Worm (Caenorhabditis elegans): ENCODE data around the gene str-5.
"Not testable (repeated sequence)": the region's sequence is repeated elsewhere in the genome, so short reads cannot be mapped to it uniquely, and the experiment has no call there.

Gene str-5

DNA sequence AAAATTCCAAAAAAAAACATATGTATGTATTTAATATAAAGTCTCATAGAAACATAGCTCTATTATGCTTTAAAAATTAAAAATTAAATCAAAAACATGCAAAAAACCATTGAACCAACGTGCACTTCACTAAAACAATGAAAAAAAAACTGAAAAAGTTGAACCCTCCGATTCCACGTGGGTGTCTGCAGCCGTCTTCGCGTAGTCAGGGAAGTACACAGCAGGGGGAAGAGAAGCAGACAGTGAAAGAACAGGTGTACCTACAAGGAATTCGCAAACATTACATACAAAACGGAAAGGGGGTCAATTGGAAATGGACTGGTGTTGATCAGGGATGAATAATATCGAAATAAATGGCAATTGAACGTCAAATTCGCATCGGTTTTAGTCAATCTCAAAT is 20.9 kb downstream of the str-5 start:
- TF ChIP-seq klf-2 (GFP tag; conservative IDR thresholded peaks at IDR 0.05) (no peak), flt-1 (GFP tag; IDR thresholded peaks at IDR 0.05) (no peak), ztf-23 (GFP tag; IDR thresholded peaks at IDR 0.05) (no peak), T22C8.4 (GFP tag; IDR thresholded peaks at IDR 0.05) (no peak), cog-1 (tag; optimal IDR thresholded peaks at IDR 0.05) (no peak), ref-1 (GFP tag; conservative IDR thresholded peaks at IDR 0.05) (no peak), tab-1 (GFP tag; IDR thresholded peaks at IDR 0.05) (no peak), ztf-29 (GFP tag; IDR thresholded peaks at IDR 0.05) (no peak)

DNA sequence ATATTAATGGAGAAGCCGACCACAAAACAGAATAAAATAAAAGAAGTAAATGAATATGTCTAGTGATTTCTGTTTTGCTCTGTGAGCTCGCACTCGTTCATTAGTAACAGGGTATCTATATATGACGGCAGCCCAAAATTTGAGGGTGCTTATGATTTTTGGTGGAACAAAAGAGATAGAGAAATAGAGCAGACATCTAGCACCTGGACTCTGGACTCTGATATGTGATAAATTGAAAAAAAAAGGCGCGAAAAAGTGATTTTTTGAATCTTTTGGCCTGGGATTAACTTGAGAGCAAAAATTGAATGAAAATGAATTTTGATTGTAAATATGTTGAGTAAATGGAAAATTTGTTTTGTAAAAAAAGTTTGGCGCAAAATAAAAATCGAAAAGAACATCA is 23.6 kb downstream of the str-5 start, which contains the start of gene nhr-283:
TSS of gene nhr-283 (minus strand) at position 101 of the 400 bp plus-strand sequence.
- TF ChIP-seq ref-1 (GFP tag; conservative IDR thresholded peaks at IDR 0.05), result no peak
- no peak for TF ChIP-seq cog-1 (tag; optimal IDR thresholded peaks at IDR 0.05)
- no peak for TF ChIP-seq klf-2 (GFP tag; conservative IDR thresholded peaks at IDR 0.05)

DNA sequence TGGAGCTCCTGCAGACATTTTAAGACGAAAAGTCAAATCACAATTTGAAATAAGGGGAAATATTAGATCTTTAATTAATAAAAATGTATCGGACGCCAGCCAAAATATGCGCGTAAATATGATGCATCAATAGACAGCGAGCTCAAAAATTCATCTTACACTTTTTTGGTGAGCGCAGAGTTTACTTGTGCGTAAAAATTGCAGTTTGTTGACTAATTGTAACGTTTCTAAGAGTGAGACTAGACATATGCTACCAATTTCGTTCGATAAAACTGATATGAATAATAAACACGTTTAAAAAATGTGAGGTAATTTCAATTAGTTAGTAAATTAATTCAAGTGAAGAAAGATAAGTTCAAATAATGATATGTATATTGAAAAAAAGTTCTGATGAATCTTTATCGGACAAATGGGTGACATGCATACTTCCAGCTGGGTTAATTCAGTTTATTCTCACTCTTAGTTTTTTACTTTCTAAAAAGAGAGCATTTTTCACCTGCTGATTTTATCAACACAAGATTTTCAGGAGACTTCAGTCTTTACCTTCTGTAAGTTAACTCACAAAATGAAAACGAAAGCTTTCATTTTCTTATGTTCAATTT is 26.2 kb downstream of the str-5 start, which contains the start of the genes nhr-285 and irld-52:
TSS of gene nhr-285 (minus strand) at position 101 of the 602 bp plus-strand sequence.
TSS of gene irld-52 (plus strand) at position 552 of the 602 bp plus-strand sequence.
- TF ChIP-seq flt-1 (GFP tag; IDR thresholded peaks at IDR 0.05) (no peak), cog-1 (tag; optimal IDR thresholded peaks at IDR 0.05) (no peak), tab-1 (GFP tag; IDR thresholded peaks at IDR 0.05) (no peak), ref-1 (GFP tag; conservative IDR thresholded peaks at IDR 0.05) (no peak), T22C8.4 (GFP tag; IDR thresholded peaks at IDR 0.05) (no peak), ztf-29 (GFP tag; IDR thresholded peaks at IDR 0.05) (no peak), ztf-23 (GFP tag; IDR thresholded peaks at IDR 0.05) (no peak), klf-2 (GFP tag; conservative IDR thresholded peaks at IDR 0.05) (no peak), med-1 (GFP tag; optimal IDR thresholded peaks at IDR 0.05; ENCODE audit: insufficient read depth) (no peak)

DNA sequence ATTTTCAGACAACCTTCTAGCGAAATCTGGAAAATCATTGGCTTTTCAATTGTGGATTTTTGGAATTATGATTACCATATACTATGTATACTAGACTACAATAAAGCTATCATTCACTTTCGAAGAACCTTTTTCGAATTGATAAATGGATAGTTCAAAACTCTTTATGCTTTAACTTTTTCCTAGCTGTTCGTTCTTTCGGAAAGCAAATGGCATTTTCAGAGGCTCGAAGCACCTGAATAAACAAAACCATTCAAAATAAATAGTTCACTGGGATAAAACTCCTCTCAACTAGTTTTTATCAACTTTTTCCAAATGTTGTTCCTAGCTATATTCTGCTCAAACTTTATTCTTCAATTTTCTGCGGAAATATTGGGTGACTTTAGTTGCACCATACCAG is 28.0 kb downstream of the str-5 start, which contains the start of gene T26E4.2:
TSS of gene T26E4.2 (plus strand) at position 301 of the 400 bp plus-strand sequence.
- TF ChIP-seq med-1 (GFP tag; optimal IDR thresholded peaks at IDR 0.05; ENCODE audit: insufficient read depth) (no peak), ref-1 (GFP tag; conservative IDR thresholded peaks at IDR 0.05) (no peak)

DNA sequence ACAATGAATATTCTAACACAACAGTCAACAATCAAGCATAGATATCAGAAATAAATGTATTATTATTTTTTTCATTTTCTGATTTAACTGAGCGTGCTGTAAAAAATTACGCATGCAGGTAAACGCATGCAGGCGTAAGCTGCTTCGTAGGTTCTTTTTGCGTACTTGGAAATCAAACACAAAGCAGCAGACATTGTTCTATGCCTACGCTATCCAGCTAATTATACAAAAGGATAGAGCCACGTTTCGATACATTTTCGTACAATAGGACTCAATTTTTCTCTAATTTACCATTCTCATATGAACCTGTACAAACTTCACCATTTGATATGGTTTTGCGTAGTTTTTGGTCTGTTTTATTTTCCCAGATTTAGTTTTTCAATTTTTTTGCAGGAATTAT is 29.5 kb downstream of the str-5 start, which contains the start of gene T26E4.3:
TSS of gene T26E4.3 (plus strand) at position 301 of the 400 bp plus-strand sequence.
- TF ChIP-seq flt-1 (GFP tag; IDR thresholded peaks at IDR 0.05) (no peak), cog-1 (tag; optimal IDR thresholded peaks at IDR 0.05) (no peak), med-1 (GFP tag; optimal IDR thresholded peaks at IDR 0.05; ENCODE audit: insufficient read depth) (no peak), T22C8.4 (GFP tag; IDR thresholded peaks at IDR 0.05) (no peak), ztf-23 (GFP tag; IDR thresholded peaks at IDR 0.05) (no peak), klf-2 (GFP tag; conservative IDR thresholded peaks at IDR 0.05) (no peak), ztf-29 (GFP tag; IDR thresholded peaks at IDR 0.05) (no peak), tab-1 (GFP tag; IDR thresholded peaks at IDR 0.05) (no peak), ref-1 (GFP tag; conservative IDR thresholded peaks at IDR 0.05) (no peak)

DNA sequence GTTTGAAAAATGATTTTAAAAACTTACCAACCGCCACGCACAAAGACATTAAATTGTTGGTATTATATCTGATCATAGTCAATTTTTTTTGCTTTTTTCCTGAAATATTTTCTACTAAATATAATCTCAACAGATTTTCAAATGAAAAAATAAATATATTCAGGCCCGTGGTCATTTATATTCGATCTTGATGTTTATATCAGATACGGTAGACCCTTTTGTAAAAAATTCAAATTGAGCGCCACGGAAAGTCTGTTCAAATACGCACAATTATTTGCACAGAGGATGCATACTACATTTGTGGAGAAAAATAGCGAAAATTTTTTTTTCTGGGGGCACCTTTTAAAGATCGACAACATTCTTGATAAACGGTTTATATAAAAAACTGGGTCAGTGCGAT is 39.4 kb downstream of the str-5 start, which contains the start of gene T26E4.4:
TSS of gene T26E4.4 (minus strand) at position 101 of the 400 bp plus-strand sequence.
- TF ChIP-seq ref-1 (GFP tag; conservative IDR thresholded peaks at IDR 0.05), result no peak
- TF ChIP-seq tab-1 (GFP tag; IDR thresholded peaks at IDR 0.05), result no peak
- no peak for TF ChIP-seq klf-2 (GFP tag; conservative IDR thresholded peaks at IDR 0.05)
- TF ChIP-seq med-1 (GFP tag; optimal IDR thresholded peaks at IDR 0.05; ENCODE audit: insufficient read depth), result no peak
- TF ChIP-seq ztf-23 (GFP tag; IDR thresholded peaks at IDR 0.05), result no peak
- TF ChIP-seq T22C8.4 (GFP tag; IDR thresholded peaks at IDR 0.05), result no peak
- TF ChIP-seq cog-1 (tag; optimal IDR thresholded peaks at IDR 0.05), result no peak
- TF ChIP-seq flt-1 (GFP tag; IDR thresholded peaks at IDR 0.05), result no peak

DNA sequence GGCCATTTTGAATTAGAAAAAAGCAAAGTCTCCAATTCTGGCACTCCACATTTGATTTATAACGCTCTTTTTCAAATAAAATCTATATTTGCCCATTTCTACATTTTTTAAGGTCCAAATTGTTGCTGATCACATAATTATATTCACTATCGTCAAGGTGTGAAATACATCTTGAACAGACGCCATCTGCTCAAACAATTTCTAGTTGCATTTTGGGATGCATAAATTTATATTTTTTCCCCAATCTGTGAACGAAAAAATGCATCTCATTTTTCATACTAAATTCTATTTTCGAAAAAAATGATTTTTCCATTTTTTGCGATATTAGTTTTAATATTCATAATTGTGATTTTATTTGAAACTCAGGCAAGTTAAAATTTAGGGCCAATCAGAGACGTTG is 40.2 kb downstream of the str-5 start, which contains the start of gene T26E4.7:
TSS of gene T26E4.7 (plus strand) at position 301 of the 400 bp plus-strand sequence.
- no peak for TF ChIP-seq ztf-23 (GFP tag; IDR thresholded peaks at IDR 0.05)
- TF ChIP-seq cog-1 (tag; optimal IDR thresholded peaks at IDR 0.05), result no peak
- TF ChIP-seq ztf-29 (GFP tag; IDR thresholded peaks at IDR 0.05), result no peak
- TF ChIP-seq klf-2 (GFP tag; conservative IDR thresholded peaks at IDR 0.05), result no peak
- TF ChIP-seq tab-1 (GFP tag; IDR thresholded peaks at IDR 0.05), result no peak
- TF ChIP-seq flt-1 (GFP tag; IDR thresholded peaks at IDR 0.05), result no peak
- TF ChIP-seq med-1 (GFP tag; optimal IDR thresholded peaks at IDR 0.05; ENCODE audit: insufficient read depth), result no peak
- TF ChIP-seq ref-1 (GFP tag; conservative IDR thresholded peaks at IDR 0.05), result no peak
- TF ChIP-seq T22C8.4 (GFP tag; IDR thresholded peaks at IDR 0.05), result no peak

DNA sequence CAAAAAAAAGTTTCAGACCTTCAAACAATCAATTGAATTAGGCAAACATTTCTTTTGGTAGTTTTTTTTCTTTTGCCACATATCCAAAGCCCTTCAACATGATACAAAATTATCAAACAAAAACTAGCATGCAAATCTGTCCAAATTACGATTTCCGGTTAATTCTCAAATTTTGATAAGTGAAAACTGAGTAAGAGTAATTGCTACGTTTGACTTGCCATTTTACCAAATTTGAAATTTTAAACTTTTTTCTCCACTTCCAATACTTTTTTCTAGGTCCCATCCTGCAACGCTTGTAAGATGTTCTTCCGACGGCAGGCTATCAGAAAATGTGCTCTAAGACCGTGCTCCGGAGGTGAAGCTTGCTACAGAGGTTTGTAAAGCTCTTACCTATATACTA is 43.0 kb downstream of the str-5 start, which contains the start of gene nhr-223:
TSS of gene nhr-223 (plus strand) at position 301 of the 400 bp plus-strand sequence.
- TF ChIP-seq ref-1 (GFP tag; conservative IDR thresholded peaks at IDR 0.05) (no peak), tab-1 (GFP tag; IDR thresholded peaks at IDR 0.05) (no peak)

DNA sequence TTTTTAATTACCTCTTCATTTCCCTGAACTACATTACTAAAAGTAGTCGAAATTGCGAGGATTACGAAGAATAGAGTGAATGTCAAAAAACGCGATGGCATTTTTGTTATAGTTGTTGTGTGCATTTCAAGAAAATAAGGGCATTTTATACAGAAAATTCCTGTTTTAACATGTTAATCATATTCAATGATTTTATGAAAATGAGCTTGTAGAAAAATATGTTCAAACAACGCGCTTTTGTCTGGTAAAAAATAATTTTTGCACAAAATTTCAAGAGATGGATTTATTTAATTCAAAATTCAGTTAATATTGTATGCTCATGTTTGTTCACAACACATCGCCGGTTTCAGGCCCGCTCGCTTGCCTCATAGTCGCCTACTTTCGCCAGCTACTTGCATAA is 45.1 kb downstream of the str-5 start, which contains the start of gene T26E4.10:
TSS of gene T26E4.10 (minus strand) at position 101 of the 400 bp plus-strand sequence.
- TF ChIP-seq flt-1 (GFP tag; IDR thresholded peaks at IDR 0.05), result no peak
- TF ChIP-seq ztf-23 (GFP tag; IDR thresholded peaks at IDR 0.05), result no peak
- TF ChIP-seq tab-1 (GFP tag; IDR thresholded peaks at IDR 0.05), result no peak
- no peak for TF ChIP-seq klf-2 (GFP tag; conservative IDR thresholded peaks at IDR 0.05)

DNA sequence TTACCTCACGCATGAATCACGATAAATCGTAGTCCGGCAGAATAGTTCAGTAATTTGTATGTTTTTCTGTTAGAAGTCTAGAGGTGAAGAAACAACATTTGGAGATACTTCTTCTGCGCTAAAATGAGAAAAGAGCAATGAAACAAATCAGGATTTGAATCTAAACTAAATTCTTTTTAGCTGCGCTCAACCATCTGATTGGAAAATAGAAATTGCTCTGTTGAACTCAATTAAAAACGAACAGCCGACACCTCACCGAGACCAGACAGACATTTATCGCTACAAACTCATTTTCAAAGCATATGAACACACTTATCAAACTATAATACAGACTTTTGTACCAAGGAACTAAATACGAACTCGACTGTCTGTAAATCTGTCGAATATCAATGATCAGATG is 49.6 kb downstream of the str-5 start, which contains the start of gene T26E4.9:
TSS of gene T26E4.9 (minus strand) at position 101 of the 400 bp plus-strand sequence.
- TF ChIP-seq tab-1 (GFP tag; IDR thresholded peaks at IDR 0.05); ztf-23 (GFP tag; IDR thresholded peaks at IDR 0.05); ref-1 (GFP tag; conservative IDR thresholded peaks at IDR 0.05): not testable (repeated sequence)

All from whole organism, midembryonic.